Worm (Caenorhabditis elegans) whole organism, midembryonic: ENCODE data around the gene T16H12.3.

Source experiments
- T22C8.4 ChIP-seq: fragments of 200-800 bp; sonication (Bioruptor generic); IDR thresholded peaks from 2 replicates; pipeline ENCODE4 v1.3.6; 2022; ENCODE audit warnings: missing genetic modification characterization, missing compliant biosample characterization
- klf-2 ChIP-seq: fragments of 200-800 bp; sonication (Bioruptor generic); conservative IDR thresholded peaks from 2 replicates; pipeline ENCODE4 v1.3.6; 2022; ENCODE audit warnings: missing genetic modification reagents, missing genetic modification characterization, missing compliant biosample characterization
- ref-1 ChIP-seq: fragments of 200-800 bp; sonication (Bioruptor generic); conservative IDR thresholded peaks from 2 replicates; pipeline ENCODE4 v1.3.6; 2022; ENCODE audit warnings: missing genetic modification reagents, missing genetic modification characterization, missing compliant biosample characterization
- tab-1 ChIP-seq: fragments of 200-800 bp; sonication (Bioruptor generic); IDR thresholded peaks from 2 replicates; pipeline ENCODE4 v1.3.6; 2022; ENCODE audit warnings: missing genetic modification characterization, missing compliant biosample characterization
- ztf-29 ChIP-seq: fragments of 200-800 bp; sonication (Bioruptor generic); IDR thresholded peaks from 2 replicates; pipeline ENCODE4 v1.3.6; 2022; ENCODE audit warnings: missing genetic modification reagents, missing genetic modification characterization, missing compliant biosample characterization

ce11 chrIII:10056033-10056432 is 27.1 kb downstream of the T16H12.3 start, which contains the start of gene T16G12.10:
- TF ChIP-seq klf-2 (GFP tag; lab: Robert Waterston, UW) (no peak), T22C8.4 (no peak), ztf-29 (no peak), tab-1 (GFP tag; lab: Robert Waterston, UW) (no peak), ref-1 (GFP tag; lab: Robert Waterston, UW) (no peak)
